Fruit fly (Drosophila melanogaster): ENCODE data around the gene CG14720.

Gene CG14720

DNA sequence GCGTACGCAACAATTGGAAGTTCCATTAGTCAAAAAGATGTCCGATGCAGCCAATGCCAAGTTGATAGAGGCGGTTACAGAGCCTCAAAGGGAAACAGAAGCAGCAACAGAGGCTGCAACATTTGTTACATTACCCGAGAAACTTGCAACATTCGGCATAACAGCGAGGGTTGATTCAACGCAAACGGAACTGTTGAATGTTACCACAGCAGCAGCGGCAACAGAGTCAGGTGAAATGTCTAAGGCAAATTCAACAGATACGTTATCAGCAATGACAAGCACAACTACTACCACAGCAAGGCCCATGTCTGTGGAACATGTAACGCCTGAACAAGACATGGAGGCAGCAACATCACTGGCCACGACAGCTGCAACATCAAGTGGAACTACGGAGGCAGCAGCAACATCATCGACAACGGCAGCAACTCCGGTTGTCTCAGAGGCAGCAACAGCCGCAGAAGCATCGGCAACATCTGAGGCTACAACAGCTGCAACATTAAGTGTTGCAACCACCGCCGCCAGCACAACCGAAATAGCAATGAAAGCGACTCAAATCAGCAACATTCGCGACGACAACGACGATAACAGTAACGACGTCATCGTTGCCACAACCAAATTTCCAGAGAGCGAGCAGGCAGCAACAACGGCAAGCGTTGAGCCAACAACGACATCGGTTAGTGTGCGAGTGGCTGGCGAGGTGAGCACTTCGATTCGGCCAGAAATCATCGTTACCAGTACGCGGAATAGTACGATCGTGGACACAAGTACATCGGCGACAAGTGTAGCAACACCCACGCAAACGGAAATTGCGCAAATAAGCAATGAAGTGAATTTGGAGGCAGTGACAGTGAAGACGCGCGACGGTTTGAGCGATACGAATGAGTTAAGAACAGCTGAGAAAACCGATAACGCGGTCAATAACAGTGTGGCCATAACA, 42.2 kb upstream of the CG14720 start:
- peak; percentile 34 for TF ChIP-seq CG3919 (GFP tag; optimal IDR thresholded peaks at IDR 0.05)
- TF ChIP-seq CG11294 (GFP tag; IDR thresholded peaks at IDR 0.05), result no peak
- TF ChIP-seq vri (GFP tag; optimal IDR thresholded peaks at IDR 0.05), result peak; percentile 62
- TF ChIP-seq Eip78C (GFP tag), result peak; percentile 58

DNA sequence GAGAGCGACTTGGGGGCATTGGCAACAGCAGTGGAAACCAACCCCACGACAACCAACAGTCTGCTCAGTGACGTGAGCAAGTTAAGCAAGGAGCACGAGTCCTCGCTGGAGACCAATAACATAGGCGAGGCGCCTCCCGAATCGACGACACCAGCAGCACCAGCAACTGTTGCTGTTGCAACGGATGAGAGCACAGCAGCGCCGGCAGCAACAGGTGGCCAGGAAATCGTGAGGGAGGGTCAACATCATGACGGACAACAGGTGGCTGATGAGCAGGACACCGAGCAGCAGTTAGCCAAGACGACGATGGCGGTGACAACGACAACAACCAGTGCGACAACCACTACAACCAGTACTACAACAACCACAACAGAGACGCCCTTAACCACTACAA, 41.5 kb upstream of the CG14720 start:
- no peak for TF ChIP-seq OdsH (GFP tag; optimal IDR thresholded peaks at IDR 0.05)
- TF ChIP-seq Sox102F (GFP tag; optimal IDR thresholded peaks at IDR 0.05), result no peak
- TF ChIP-seq topi (GFP tag; optimal IDR thresholded peaks at IDR 0.05), result no peak
- TF ChIP-seq pdm3 (GFP tag; optimal IDR thresholded peaks at IDR 0.05), result no peak
- TF ChIP-seq fd59A (GFP tag; optimal IDR thresholded peaks at IDR 0.05), result no peak
- no peak for TF ChIP-seq spab (GFP tag; optimal IDR thresholded peaks at IDR 0.05)
- TF ChIP-seq net (GFP tag; optimal IDR thresholded peaks at IDR 0.05), result no peak
- TF ChIP-seq Eip75B (GFP tag; optimal IDR thresholded peaks at IDR 0.05), result no peak
- TF ChIP-seq CG10669 (GFP tag; optimal IDR thresholded peaks at IDR 0.05), result no peak
- TF ChIP-seq CG10631 (GFP tag; optimal IDR thresholded peaks at IDR 0.05), result no peak
- no peak for TF ChIP-seq Ets96B (tag; optimal IDR thresholded peaks at IDR 0.05)
- TF ChIP-seq acj6 (GFP tag; optimal IDR thresholded peaks at IDR 0.05), result no peak
- TF ChIP-seq CG34406 (GFP tag; optimal IDR thresholded peaks at IDR 0.05), result no peak
- TF ChIP-seq CG6854 (GFP tag; optimal IDR thresholded peaks at IDR 0.05), result no peak
- TF ChIP-seq CG15336 (GFP tag; IDR thresholded peaks at IDR 0.05), result no peak
- TF ChIP-seq CG8119 (GFP tag; IDR thresholded peaks at IDR 0.05), result no peak
- TF ChIP-seq Sox15 (GFP tag; optimal IDR thresholded peaks at IDR 0.05), result no peak
- no peak for TF ChIP-seq dsx (GFP tag; optimal IDR thresholded peaks at IDR 0.05; ENCODE audit: poor library complexity, severe bottlenecking)
- no peak for TF ChIP-seq CG16779 (tag; optimal IDR thresholded peaks at IDR 0.05)

DNA sequence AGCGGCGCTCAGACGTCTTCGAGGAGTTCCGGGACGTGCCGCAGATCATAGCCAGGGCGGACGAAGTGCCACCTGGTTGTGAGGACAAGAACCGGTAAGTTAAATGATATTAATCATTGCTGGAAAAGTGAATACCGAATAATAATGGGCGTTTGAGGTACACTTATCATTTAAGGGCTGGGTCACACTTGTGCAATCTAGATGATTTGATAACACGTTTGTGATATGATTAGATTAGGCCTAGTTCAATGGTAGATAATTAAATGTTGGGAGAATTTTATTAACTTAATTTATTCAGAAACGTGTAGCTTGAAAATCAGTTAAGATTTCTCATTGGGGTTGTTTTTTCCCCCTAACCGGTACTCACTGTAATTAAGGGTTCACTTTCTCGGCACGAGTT, 40.6 kb upstream of the CG14720 start:
- no peak for TF ChIP-seq CG32006 (GFP tag; optimal IDR thresholded peaks at IDR 0.05)
- no peak for TF ChIP-seq Lpt (GFP tag; optimal IDR thresholded peaks at IDR 0.05)

DNA sequence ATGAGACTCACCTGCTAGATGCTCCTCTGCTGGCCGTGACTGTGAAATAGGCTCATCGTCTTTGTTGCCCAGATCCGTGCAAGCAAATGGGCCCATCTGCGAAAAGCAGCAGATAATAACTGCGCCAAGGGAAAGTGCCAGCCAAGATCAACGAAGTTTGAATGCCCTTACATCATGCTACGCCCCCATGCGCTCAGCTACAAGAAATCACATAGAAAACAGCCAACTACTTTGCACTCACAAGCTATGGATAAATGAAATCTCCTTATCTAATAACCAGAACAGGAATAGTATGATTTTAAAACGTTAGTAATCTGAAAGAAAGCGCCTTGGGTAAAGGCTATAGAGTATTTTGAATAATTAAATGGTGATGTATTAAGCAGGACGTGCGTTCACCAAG, 39.7 kb upstream of the CG14720 start:
- TF ChIP-seq Sox15 (GFP tag; optimal IDR thresholded peaks at IDR 0.05), result peak; percentile 6
- TF ChIP-seq CG11294 (GFP tag; IDR thresholded peaks at IDR 0.05), result no peak
- peak; percentile 33 for TF ChIP-seq CG3919 (GFP tag; optimal IDR thresholded peaks at IDR 0.05)
- peak; percentile 8 for TF ChIP-seq dsx (GFP tag; optimal IDR thresholded peaks at IDR 0.05; ENCODE audit: poor library complexity, severe bottlenecking)
- no peak for TF ChIP-seq Lpt (GFP tag; optimal IDR thresholded peaks at IDR 0.05)
- TF ChIP-seq Met (GFP tag; optimal IDR thresholded peaks at IDR 0.05), result no peak
- no peak for TF ChIP-seq CG9139 (GFP tag; optimal IDR thresholded peaks at IDR 0.05)
- no peak for TF ChIP-seq Eip93F (GFP tag; optimal IDR thresholded peaks at IDR 0.05)
- peak; percentile 23 for TF ChIP-seq CG32006 (GFP tag; optimal IDR thresholded peaks at IDR 0.05)
- TF ChIP-seq CG31627 (GFP tag; optimal IDR thresholded peaks at IDR 0.05), result peak; percentile 16
- no peak for TF ChIP-seq CG6276 (GFP tag; optimal IDR thresholded peaks at IDR 0.05)
- TF ChIP-seq CG8632 (GFP tag; optimal IDR thresholded peaks at IDR 0.05), result no peak
- peak; percentile 37 for TF ChIP-seq Sox14 (GFP tag; optimal IDR thresholded peaks at IDR 0.05)
- peak; percentile 37 for TF ChIP-seq cyc (GFP tag; optimal IDR thresholded peaks at IDR 0.05)
- peak; percentile 36 for TF ChIP-seq CG6792 (GFP tag; optimal IDR thresholded peaks at IDR 0.05)
- peak; percentile 2 for TF ChIP-seq achi (GFP tag; optimal IDR thresholded peaks at IDR 0.05)
- TF ChIP-seq eg (GFP tag; IDR thresholded peaks at IDR 0.05), result 0 out of 3 replicates have a peak, but pooled peaks have one; percentile 16
- TF ChIP-seq ss (GFP tag; optimal IDR thresholded peaks at IDR 0.05), result peak; percentile 35 to 42
- TF ChIP-seq pdm3 (GFP tag; optimal IDR thresholded peaks at IDR 0.05), result no peak
- TF ChIP-seq salr (GFP tag; optimal IDR thresholded peaks at IDR 0.05), result no peak
- no peak for TF ChIP-seq CG6163 (GFP tag; IDR thresholded peaks at IDR 0.05)
- TF ChIP-seq Eip75B (GFP tag; optimal IDR thresholded peaks at IDR 0.05), result peak; percentile 50
- TF ChIP-seq Gug (GFP tag; IDR thresholded peaks at IDR 0.05), result no peak
- peak; percentile 1 for TF ChIP-seq CG11902 (GFP tag; optimal IDR thresholded peaks at IDR 0.05)
- no peak for TF ChIP-seq CG8119 (GFP tag; IDR thresholded peaks at IDR 0.05)
- peak; percentile 24 for TF ChIP-seq CG6808 (GFP tag; optimal IDR thresholded peaks at IDR 0.05)
- no peak for TF ChIP-seq Hr4 (GFP tag; optimal IDR thresholded peaks at IDR 0.05)
- no peak for TF ChIP-seq CG16779 (tag; optimal IDR thresholded peaks at IDR 0.05)
- TF ChIP-seq CG4318 (GFP tag; optimal IDR thresholded peaks at IDR 0.05), result no peak
- peak; percentile 20 for TF ChIP-seq CG10631 (GFP tag; optimal IDR thresholded peaks at IDR 0.05)
